Fruit fly (Drosophila melanogaster): ENCODE results near the gene MED20.

The MED20 gene

DNA sequence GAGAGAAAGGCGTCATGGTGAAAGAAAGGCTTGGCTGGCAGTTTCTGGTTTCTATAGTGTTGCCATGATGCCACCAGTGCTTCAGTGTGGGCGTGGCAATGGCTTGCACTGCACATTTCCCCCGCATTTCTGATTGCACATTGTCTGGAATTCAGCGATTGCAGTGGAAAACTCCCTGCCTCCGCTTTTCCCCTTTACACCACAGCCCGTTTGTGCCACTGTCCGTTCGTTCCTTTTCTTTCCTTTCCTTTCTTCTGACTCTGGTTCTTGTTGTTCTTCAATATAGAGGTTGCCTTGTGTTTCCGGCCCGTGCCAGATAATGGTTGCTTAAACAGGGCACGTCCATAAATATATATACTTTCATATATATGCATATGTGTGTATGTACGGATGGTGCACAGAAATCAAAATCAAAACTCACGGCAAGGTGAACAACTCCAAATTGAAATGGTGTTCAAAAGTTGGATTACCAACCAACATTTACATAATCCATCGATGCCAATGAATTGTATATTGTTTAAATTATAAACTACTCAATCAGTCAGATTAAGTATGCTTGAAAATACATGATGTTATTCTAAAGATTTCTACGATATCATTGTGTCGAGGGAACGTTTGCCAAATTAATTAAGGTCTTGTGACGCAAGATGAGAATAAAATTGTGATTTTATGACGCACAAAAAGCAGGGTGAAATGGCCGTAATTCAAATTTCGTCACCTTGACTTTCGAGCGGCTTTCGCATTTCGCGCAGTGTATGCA is 20.7 kb upstream of the MED20 start:
- no peak for TF ChIP-seq noc (tag; optimal IDR thresholded peaks at IDR 0.05)

DNA sequence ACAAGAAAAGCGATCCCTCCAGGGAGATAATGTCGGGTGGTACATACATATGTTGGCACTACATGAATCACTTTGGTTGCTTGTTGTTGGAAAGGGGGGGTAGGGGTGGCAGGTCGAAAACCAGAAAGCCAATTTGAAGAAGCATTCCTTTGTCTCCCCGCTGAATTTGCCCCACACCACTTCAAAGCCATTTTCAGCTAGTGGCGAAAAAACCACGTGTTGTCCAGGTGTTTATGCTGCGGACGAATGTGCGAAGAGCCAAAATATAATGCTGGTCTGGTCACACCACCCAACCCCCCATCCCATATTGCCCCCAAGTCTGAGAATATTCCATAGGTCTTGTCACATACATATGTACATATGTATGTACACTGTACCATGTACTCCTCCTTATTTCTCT is 19.3 kb upstream of the MED20 start:
- TF ChIP-seq noc (tag; optimal IDR thresholded peaks at IDR 0.05): no peak

DNA sequence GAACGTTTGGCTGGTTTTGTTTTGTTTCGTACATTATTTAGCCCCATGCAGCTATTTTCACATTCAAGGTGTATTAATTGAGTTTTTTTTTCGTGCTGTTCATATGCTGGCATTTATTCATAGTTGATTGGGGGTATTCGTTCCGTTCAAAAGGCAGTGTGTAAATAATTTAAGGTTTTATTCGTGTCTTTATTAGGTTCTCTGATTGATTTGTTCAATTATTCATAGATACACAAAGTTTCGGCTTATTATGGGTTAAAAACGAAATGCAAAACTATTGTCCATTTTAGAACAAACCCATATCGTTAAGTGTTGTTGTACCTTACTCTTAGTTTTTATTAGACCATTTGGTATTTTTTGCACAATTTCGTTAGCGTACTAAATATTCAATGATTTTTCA is 18.8 kb upstream of the MED20 start:
- no peak for TF ChIP-seq noc (tag; optimal IDR thresholded peaks at IDR 0.05)

DNA sequence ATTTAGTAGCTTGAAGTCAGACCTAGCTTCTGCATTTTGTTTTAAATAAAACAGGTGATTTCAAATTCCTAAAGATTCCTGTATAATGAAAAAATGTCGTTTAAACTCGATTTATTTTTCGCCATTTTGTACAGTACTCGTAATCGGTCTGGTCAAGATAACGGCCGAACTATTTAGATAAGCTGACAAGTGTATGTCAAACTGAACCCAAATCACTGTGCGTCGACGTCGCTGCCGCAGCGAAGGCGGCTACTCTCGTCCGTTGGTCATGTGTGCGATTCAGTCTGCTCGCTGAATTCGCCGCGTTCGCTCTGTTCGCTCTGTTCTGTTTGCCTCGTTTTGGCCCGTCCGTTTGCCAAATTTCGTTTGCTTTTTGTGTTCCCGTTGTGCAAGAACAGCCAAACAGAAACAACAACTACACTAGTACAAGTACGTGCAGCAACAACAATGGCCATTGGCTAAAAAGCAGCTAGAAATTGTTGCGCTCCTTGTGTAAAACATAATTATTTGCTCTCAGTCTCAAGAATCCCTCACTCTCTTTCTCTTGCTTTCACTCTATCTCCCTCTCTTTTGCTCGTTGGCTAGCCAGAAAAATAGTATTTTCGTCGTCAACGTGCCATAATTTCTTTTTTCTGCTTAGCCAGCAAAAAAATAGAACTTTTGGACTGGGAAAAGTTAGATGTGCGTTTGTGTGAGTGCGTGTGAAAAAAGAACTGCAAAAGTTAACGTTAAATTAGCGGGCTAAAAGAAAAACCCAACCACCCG is 15.6 kb upstream of the MED20 start:
- TF ChIP-seq noc (tag; optimal IDR thresholded peaks at IDR 0.05): peak; percentile 72

DNA sequence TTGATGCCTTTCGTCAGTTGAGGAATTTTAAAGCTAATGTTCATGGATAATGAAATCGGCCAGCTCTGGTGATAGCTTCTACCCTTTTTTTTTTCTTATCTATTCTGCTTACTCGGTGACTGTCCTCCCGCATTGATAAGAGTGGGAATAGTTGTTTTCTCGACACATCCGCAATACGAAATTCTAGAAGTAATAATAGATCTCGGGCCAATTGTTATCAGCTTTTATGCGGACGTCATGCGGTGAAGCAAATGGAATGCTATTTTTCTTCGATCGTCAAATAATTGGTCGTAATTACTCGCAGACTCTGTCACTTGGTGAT is 14.8 kb upstream of the MED20 start:
- TF ChIP-seq noc (tag; optimal IDR thresholded peaks at IDR 0.05): no peak

DNA sequence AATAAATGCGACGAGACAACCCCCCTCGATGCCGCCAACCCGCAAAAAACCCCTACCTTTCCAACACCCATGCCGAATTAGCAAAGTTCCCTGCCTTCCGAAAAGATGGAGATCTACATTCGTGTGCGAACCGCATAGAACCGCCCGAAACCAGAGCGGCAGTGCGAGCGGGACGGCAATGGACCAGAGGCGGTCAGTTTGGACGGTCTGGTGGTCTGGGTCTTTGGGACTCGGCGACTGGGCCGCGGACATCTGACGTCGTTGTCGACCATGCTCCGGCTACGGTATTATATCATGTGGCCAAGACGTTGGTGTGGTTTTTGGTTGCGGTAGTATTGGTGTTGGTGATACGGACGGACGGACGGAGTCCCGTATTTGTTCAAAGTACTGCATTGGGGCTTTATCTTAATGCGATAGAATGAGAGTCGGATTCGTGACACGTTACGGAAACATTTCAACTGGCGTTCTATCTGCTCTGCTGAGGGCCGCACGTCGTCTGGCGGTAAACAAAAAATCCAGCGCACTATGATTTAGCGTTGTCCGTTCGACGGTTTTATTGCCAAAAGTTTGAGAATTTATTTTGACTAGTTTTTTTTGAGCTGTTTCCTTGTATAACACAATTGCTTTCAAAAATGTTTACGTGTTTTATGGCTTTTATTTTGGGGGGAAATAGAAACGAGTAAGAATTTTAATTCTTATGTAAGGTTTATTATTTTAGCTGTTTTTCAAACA is 14.3 kb upstream of the MED20 start:
- TF ChIP-seq noc (tag; optimal IDR thresholded peaks at IDR 0.05): peak; percentile 89

DNA sequence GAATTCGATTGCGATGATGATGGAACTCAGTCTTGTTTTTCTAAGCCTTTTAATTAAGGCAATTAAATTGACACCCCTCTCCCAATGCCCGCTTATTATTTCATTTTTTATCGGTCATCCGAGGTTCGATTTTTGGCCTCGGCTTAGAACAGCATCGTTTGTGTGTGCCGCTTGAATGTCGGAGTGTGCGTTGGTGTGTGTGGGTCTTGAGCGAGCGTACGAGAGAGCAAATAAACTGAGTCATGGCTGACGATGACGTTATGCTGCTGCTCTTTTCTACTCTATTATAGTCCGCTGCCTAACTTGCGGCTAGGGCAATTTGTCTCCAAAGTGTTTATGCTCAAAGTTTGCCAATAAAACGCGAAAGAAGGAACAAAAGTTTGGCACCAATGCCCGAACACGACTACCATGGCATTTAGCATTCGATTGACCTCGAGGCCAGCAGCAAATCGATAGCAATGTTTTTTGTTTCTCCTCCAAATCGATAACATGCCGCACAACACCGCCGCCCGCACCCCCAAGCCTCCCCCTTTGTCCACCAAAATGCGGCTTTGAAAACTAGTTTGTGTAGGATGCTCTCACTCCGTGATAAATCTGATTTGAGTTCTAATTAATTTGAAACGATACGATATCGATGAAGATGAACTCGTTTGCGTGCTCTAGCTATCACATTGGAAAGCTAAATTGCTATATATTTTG is 13.0 kb upstream of the MED20 start:
- TF ChIP-seq noc (tag; optimal IDR thresholded peaks at IDR 0.05): no peak

DNA sequence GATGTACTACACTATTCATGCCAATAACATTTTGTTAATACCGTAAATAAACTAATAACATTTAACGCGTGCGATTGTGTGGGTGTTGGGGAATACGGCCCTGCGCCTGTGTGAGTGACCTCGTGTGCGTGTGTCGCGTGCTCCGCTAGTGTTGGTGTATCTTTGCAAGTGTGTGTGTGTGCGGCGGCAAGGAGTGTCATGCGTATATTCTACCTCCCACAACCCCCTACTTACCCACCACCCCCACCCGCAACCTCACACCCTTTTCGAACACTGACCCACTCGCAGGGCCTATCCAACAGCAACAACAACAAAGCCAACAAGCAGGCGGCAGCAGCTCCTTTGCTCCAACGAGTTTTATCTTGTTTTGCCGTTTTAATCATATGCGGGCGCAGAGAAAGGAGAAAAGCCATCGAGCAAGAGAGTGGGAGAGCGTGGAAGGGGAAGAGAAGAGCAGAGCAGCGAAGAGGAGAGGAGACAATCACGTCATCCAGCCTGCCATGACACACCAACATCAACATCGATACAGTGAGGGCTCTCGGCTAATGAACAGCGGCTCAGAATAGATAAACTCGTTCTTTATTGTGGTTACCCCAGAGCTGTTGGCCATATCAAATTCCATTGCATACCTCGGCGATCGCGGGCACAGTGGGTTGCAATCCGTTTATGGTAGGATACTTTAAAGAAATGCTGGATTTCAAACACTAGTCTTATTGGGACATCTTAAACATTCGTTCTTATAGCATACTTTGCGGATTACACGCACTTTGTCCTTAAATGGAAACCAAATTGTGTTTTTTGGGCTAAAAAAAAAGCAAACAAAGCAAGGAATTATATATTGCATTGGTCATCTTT is 11.9 kb upstream of the MED20 start:
- TF ChIP-seq noc (tag; optimal IDR thresholded peaks at IDR 0.05): no peak

DNA sequence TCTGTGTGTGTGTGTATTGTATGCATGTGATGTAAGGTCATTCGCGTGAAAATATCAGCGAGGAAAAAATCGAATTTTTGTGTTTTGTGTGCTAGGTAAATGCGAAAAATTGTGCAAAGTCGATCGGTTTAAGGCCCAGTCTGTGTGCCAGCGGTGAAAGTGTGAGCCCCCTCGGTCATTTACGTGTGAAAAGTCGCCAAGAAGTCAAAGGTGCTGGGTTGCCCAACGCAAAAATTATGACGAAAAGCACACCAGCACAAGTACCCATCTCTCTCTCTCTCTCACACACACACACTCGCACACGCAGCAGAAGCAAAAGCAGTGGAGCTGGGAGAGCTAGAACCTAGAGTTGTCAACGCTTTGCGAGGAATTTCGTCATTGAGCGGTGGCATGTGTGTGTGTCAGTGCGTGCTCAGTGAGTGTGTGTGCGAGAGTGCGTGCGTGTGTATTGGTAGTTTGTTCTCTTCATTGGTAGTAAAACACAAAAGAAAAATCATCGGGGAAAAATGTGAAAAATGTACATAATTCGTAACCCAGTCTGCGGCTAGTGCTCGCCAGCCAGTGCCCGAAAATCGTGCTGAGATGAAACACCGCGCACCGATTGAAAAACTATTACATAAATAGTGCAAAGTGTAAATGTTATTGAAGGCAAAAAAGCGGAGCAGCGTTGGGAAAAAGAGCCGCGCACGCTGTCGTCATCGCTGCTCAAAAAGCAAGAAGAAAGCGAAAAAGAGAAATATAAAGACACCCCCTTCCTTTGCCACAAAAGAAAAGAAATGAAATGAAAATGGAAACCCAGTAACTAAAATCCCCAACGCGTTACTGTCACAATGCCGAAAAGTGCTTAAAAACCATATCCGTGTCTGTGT is 11.0 kb upstream of the MED20 start:
- TF ChIP-seq noc (tag; optimal IDR thresholded peaks at IDR 0.05): peak; percentile 57

DNA sequence CACCGCTTCAGTTG is 10.6 kb upstream of the MED20 start, which contains the start of gene Bsg:
Gene Bsg, plus strand, starts transcription at position 8 of the 14 bp plus-strand sequence.
- TF ChIP-seq noc (tag; optimal IDR thresholded peaks at IDR 0.05): no peak

DNA sequence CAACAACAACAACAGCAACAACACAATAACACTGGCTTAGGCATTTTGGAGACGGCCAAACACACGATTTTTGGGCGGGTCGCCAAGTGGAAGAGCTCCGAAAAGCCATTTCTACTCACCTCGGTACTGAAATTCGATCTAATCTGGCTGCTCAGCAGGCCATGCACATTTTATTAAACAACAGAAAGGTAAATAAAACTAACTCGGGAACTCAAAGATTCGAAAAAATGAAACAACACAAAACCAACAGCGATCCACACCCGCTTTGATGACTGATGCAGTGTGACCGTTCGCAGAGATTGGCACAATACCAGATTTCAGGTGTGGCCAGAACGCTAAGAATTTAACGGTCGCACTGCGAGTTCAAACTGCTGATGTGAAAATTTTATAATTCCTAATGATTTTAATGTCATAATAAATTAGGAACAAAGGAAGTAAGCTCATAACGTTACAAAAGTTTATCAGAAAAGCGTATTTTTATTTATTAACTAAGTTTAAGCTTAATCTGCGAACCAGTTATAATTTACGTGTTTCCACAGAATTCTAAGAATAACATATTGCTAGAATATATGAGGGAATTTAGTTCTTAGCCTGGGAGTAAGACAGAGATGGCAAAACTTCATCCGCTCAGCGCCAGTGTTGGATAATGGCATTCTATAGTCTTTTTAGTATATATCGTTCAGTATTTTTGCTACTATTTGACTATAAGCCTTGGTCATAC is 10.2 kb upstream of the MED20 start, which contains the start of gene Mcr:
Gene Mcr, minus strand, starts transcription at position 291 of the 721 bp plus-strand sequence.
- TF ChIP-seq noc (tag; optimal IDR thresholded peaks at IDR 0.05): no peak

DNA sequence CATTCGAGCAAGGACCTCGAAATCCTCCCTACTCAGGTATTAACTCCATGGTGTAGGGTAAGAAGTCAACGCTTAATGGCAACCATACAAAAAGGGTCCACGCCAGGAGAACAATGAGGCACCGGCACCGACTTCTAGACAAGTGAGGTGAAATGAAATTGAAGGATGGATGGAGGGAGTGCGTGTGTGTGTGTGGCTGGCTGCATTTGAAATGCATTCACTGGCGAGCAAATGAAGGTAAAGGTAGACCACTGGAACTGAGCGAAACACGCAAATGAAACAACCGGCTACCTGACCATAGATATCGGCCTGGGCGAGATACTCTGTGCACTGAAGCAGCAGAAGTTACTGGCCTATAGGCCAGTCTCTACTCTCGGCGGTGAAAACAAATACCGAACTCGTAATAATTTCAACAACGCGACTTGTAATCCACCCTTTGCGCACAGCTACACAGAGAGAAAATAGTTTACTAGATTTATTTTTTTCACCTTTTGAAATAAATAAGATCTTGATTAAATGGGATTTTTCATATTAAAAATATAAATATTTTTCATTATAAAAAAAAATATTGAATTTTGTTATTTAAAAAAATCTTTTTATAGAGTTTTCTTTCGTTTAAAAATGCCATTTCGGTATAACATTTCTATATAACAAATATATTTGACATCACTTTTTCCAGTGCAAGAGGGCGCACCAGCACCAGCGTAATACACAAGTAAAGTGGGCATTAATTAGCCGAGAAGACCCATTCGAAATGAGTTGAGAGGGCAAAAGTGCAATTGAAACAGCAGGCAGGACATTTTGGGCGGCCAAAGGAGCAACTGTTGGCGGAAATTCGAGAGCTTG is 9.2 kb upstream of the MED20 start:
- TF ChIP-seq noc (tag; optimal IDR thresholded peaks at IDR 0.05): no peak

DNA sequence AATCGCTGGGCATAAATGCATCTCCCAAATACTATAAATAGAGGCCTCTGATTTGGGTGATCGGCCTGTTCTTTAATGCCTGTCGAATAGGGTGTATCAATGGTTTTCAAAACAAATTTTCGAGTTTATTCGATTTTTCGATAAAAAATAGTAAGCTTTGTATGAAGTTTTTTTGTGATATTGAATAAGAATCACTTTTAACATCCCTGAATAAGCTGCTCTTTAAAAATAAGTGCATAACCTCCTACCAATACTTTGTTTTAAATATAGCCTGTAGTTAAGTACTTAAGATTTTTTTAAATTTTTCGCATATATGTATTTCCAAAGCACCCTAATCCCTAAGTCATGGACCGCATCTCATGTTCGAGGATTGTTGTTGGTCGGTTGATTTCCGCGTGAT is 8.0 kb upstream of the MED20 start:
- no peak for TF ChIP-seq noc (tag; optimal IDR thresholded peaks at IDR 0.05)
